Fruit fly (Drosophila melanogaster): Measurements from ENCODE around the gene Met.

Gene Met

dm6 chrX:11621866-11622648 lies 6.1 kb downstream of the Met start, which contains the start of gene Ptp10D (continued):
- 0 out of 2 replicates have a peak, but pooled peaks have one; percentile 22 for TF ChIP-seq wdn (GFP tag; IDR thresholded peaks at IDR 0.05)
- TF ChIP-seq CG13894 (tag; optimal IDR thresholded peaks at IDR 0.05): peak; percentile 65
- peak; percentile 10 for TF ChIP-seq CG15269 (tag; optimal IDR thresholded peaks at IDR 0.05)
- TF ChIP-seq Fer1 (GFP tag; optimal IDR thresholded peaks at IDR 0.05): peak; percentile 30
- no peak for TF ChIP-seq eve (GFP tag; optimal IDR thresholded peaks at IDR 0.05)
- peak; percentile 57 for TF ChIP-seq ftz-f1 (GFP tag; optimal IDR thresholded peaks at IDR 0.05)
- peak; percentile 19 for TF ChIP-seq CG13296 (GFP tag; optimal IDR thresholded peaks at IDR 0.05)
- peak; percentile 38; the same call in 1 of the 3 replicates for TF ChIP-seq CG34422 (GFP tag; IDR thresholded peaks at IDR 0.05)
- peak; percentile 2 for TF ChIP-seq CG2678 (tag; optimal IDR thresholded peaks at IDR 0.05)
- peak; percentile 84 for TF ChIP-seq sens (GFP tag)
- peak; percentile 22 for TF ChIP-seq scrt (GFP tag; optimal IDR thresholded peaks at IDR 0.05)
- TF ChIP-seq ewg (GFP tag; optimal IDR thresholded peaks at IDR 0.05): peak; percentile 30
- TF ChIP-seq grau (tag; optimal IDR thresholded peaks at IDR 0.05): peak; percentile 8
- TF ChIP-seq CG9727 (GFP tag; optimal IDR thresholded peaks at IDR 0.05): no peak
- peak; percentile 21 for TF ChIP-seq Bdp1 (GFP tag; optimal IDR thresholded peaks at IDR 0.05)
- TF ChIP-seq hb (GFP tag; IDR thresholded peaks at IDR 0.05; ENCODE audit: partially characterized antibody): peak; percentile 83
- TF ChIP-seq sd (tag; optimal IDR thresholded peaks at IDR 0.05): peak; percentile 58
- TF ChIP-seq esg (GFP tag; conservative IDR thresholded peaks at IDR 0.05): no peak
- peak; percentile 80 for TF ChIP-seq CG10543 (GFP tag; optimal IDR thresholded peaks at IDR 0.05)
- TF ChIP-seq Sry-δ (GFP tag; optimal IDR thresholded peaks at IDR 0.05): peak; percentile 89
- peak; percentile 30; the same call in 1 of the 4 replicates for TF ChIP-seq Gug (GFP tag; IDR thresholded peaks at IDR 0.05)
- peak; percentile 39 for TF ChIP-seq CG11247 (GFP tag; IDR thresholded peaks at IDR 0.05)
- TF ChIP-seq CG15696 (tag; optimal IDR thresholded peaks at IDR 0.05): no peak
- peak; percentile 36; the same call in 2 of the 3 replicates for TF ChIP-seq row (GFP tag; IDR thresholded peaks at IDR 0.05)
- TF ChIP-seq ato (GFP tag; IDR thresholded peaks at IDR 0.05; ENCODE audit: partially characterized antibody): peak; percentile 85
- peak; percentile 83 for TF ChIP-seq unc-4 (GFP tag; IDR thresholded peaks at IDR 0.05; ENCODE audit: partially characterized antibody)
- no peak for TF ChIP-seq Sox102F (GFP tag; optimal IDR thresholded peaks at IDR 0.05)
- peak; percentile 85 for TF ChIP-seq HLH4C (GFP tag; IDR thresholded peaks at IDR 0.05; ENCODE audit: partially characterized antibody)
- TF ChIP-seq pzg (GFP tag; optimal IDR thresholded peaks at IDR 0.05): peak; percentile 78
- peak; percentile 68; the same call in 1 of the 3 replicates for TF ChIP-seq ci (GFP tag; IDR thresholded peaks at IDR 0.05)
- no peak for TF ChIP-seq ac (GFP tag; optimal IDR thresholded peaks at IDR 0.05)
- TF ChIP-seq zen (tag; optimal IDR thresholded peaks at IDR 0.05): no peak
- TF ChIP-seq HLHmδ (GFP tag; optimal IDR thresholded peaks at IDR 0.05): peak; percentile 69
- peak; percentile 88 for TF ChIP-seq CG16813 (GFP tag; IDR thresholded peaks at IDR 0.05; ENCODE audit: partially characterized antibody)
- no peak for TF ChIP-seq fu2 (GFP tag; optimal IDR thresholded peaks at IDR 0.05)
- peak; percentile 26 for TF ChIP-seq CG6765 (GFP tag; optimal IDR thresholded peaks at IDR 0.05)
- TF ChIP-seq nau (GFP tag; optimal IDR thresholded peaks at IDR 0.05): peak; percentile 7
- peak; percentile 45 for TF ChIP-seq B-H2 (GFP tag; optimal IDR thresholded peaks at IDR 0.05)
- TF ChIP-seq CG18764 (GFP tag; optimal IDR thresholded peaks at IDR 0.05): no peak
- TF ChIP-seq CG6175 (GFP tag; IDR thresholded peaks at IDR 0.05): peak; percentile 49; the same call in 2 of the 3 replicates
- TF ChIP-seq CG10565 (GFP tag; optimal IDR thresholded peaks at IDR 0.05): no peak
- TF ChIP-seq CG9437 (GFP tag; optimal IDR thresholded peaks at IDR 0.05): peak; percentile 9
- TF ChIP-seq br (optimal IDR thresholded peaks at IDR 0.05): no peak
- no peak for TF ChIP-seq jumu (GFP tag; optimal IDR thresholded peaks at IDR 0.05)
- TF ChIP-seq Bgb (GFP tag; IDR thresholded peaks at IDR 0.05; ENCODE audit: partially characterized antibody): peak; percentile 96
- no peak for TF ChIP-seq Six4 (GFP tag; optimal IDR thresholded peaks at IDR 0.05)
- TF ChIP-seq CG1603 (tag; optimal IDR thresholded peaks at IDR 0.05): peak; percentile 31
- TF ChIP-seq slou (GFP tag; optimal IDR thresholded peaks at IDR 0.05): no peak
